Fruit fly (Drosophila melanogaster) whole organism, wandering third instar larva: ENCODE measurements around the gene Pkc98E.

ENCODE experiments used
- CG32264 ChIP-seq: fragments of 200-800 bp; sonication (Bioruptor generic); optimal IDR thresholded peaks from 2 replicates; lab custom pipeline; 2016; ENCODE audit warnings: missing biosample characterization, missing genetic modification characterization
- CrebA ChIP-seq: fragments of 200-800 bp; sonication (Bioruptor generic); optimal IDR thresholded peaks from 2 replicates; lab custom pipeline; 2016; ENCODE audit warnings: missing biosample characterization, mild to moderate bottlenecking, missing genetic modification characterization, borderline replicate concordance
- Dfd ChIP-seq: fragments of >200 bp; optimal IDR thresholded peaks from 2 replicates; lab custom pipeline; 2017; ENCODE audit warnings: missing biosample characterization, missing genetic modification characterization
- Dif ChIP-seq: fragments of 200-275, 200-300 bp; sonication (Bioruptor generic); optimal IDR thresholded peaks from 2 replicates; lab custom pipeline; 2018; ENCODE audit warnings: missing biosample characterization, missing genetic modification characterization; ENCODE audit not compliant: partially characterized antibody
- HLH106 ChIP-seq: fragments of 200-800 bp; optimal IDR thresholded peaks from 3 replicates; lab custom pipeline; 2019; ENCODE audit warnings: missing biosample characterization, mild to moderate bottlenecking, missing genetic modification characterization, moderate library complexity
- Hnf4 ChIP-seq: fragments of 200-800 bp; sonication (Bioruptor generic); optimal IDR thresholded peaks from 2 replicates; lab custom pipeline; 2016; ENCODE audit warnings: missing biosample characterization, mild to moderate bottlenecking, missing genetic modification characterization
- Hr83 ChIP-seq: fragments of 200-300 bp; sonication (Bioruptor generic); optimal IDR thresholded peaks from 2 replicates; lab custom pipeline; 2016; ENCODE audit warnings: missing biosample characterization, mild to moderate bottlenecking, missing genetic modification characterization, moderate library complexity; ENCODE audit not compliant: poor library complexity, severe bottlenecking
- Jra ChIP-seq: sonication (Bioruptor generic); optimal IDR thresholded peaks from 2 replicates; lab custom pipeline; 2016; ENCODE audit warnings: missing biosample characterization, missing genetic modification characterization
- Myc ChIP-seq: fragments of >200 bp; optimal IDR thresholded peaks from 2 replicates; lab custom pipeline; 2017
- N ChIP-seq: fragments of >200 bp; optimal IDR thresholded peaks from 2 replicates; lab custom pipeline; 2018; ENCODE audit warnings: missing biosample characterization, missing external identifiers, missing genetic modification characterization
- OdsH ChIP-seq: fragments of 200-800 bp; sonication (Bioruptor generic); optimal IDR thresholded peaks from 2 replicates; lab custom pipeline; 2016; ENCODE audit warnings: missing biosample characterization, mild to moderate bottlenecking, missing genetic modification characterization
- Rel ChIP-seq, 2 experiments: fragments of 200-800 bp; sonication (Bioruptor generic) in 1 of 2; optimal IDR thresholded peaks; 2 replicates in 1 of 2; 3 replicates in 1 of 2; lab custom pipeline; 2016 to 2019; ENCODE audit warnings: mild to moderate bottlenecking in 2 of 2, missing biosample characterization in 2 of 2, missing genetic modification characterization in 2 of 2, moderate library complexity in 1 of 2
- Sp1 ChIP-seq: fragments of 200-800 bp; sonication (Bioruptor generic); optimal IDR thresholded peaks from 3 replicates; lab custom pipeline; 2019; ENCODE audit warnings: missing biosample characterization, mild to moderate bottlenecking, missing genetic modification characterization, moderate library complexity
- Vsx2 ChIP-seq: fragments of 200-300, 225-300 bp; sonication (Bioruptor generic); optimal IDR thresholded peaks from 2 replicates; lab custom pipeline; 2018; ENCODE audit warnings: missing biosample characterization, missing genetic modification characterization; ENCODE audit not compliant: partially characterized antibody
- br ChIP-seq: fragments of 200-800 bp; sonication (Bioruptor generic); optimal IDR thresholded peaks from 2 replicates; lab custom pipeline; 2016; ENCODE audit warnings: missing biosample characterization, missing genetic modification characterization
- dl ChIP-seq, 2 experiments: fragments of 175-275, 200-275 bp in 1 of 2; fragments of 200-275 bp in 1 of 2; sonication (Bioruptor generic); optimal IDR thresholded peaks; lab custom pipeline; 2018; ENCODE audit warnings: mild to moderate bottlenecking in 2 of 2, missing biosample characterization in 2 of 2, missing genetic modification characterization in 2 of 2, moderate library complexity in 2 of 2; ENCODE audit not compliant: partially characterized antibody in 2 of 2, insufficient read depth in 1 of 2
- dmrt93B ChIP-seq: fragments of 200-800 bp; sonication (Bioruptor generic); optimal IDR thresholded peaks from 2 replicates; lab custom pipeline; 2018; ENCODE audit warnings: missing biosample characterization, mild to moderate bottlenecking, missing genetic modification characterization
- dsf ChIP-seq: sonication (Bioruptor generic); optimal IDR thresholded peaks from 2 replicates; lab custom pipeline; 2016; ENCODE audit warnings: missing biosample characterization, missing genetic modification characterization, borderline replicate concordance
- ey ChIP-seq: fragments of 200-800 bp; sonication (Bioruptor generic); optimal IDR thresholded peaks from 2 replicates; lab custom pipeline; 2016; ENCODE audit warnings: missing biosample characterization, missing genetic modification characterization
- foxo ChIP-seq, 2 experiments: fragments of 200-800 bp; sonication (Bioruptor generic); optimal IDR thresholded peaks; 2 replicates in 1 of 2; 3 replicates in 1 of 2; lab custom pipeline; 2016 to 2017; ENCODE audit warnings: missing biosample characterization in 2 of 2, missing genetic modification characterization in 2 of 2
- fru ChIP-seq: fragments of 200-800 bp; sonication (Bioruptor generic); optimal IDR thresholded peaks from 3 replicates; lab custom pipeline; 2016; ENCODE audit warnings: missing biosample characterization, mild to moderate bottlenecking, missing genetic modification characterization
- h ChIP-seq: fragments of 200-800 bp; sonication (Bioruptor generic); optimal IDR thresholded peaks from 3 replicates; lab custom pipeline; 2016; ENCODE audit warnings: missing biosample characterization, mild to moderate bottlenecking, missing genetic modification characterization
- jim ChIP-seq: fragments of 175-275, 200-325 bp; sonication (Bioruptor generic); optimal IDR thresholded peaks from 2 replicates; lab custom pipeline; 2016; ENCODE audit warnings: missing biosample characterization, mild to moderate bottlenecking, missing genetic modification characterization
- lola ChIP-seq: fragments of >200 bp; optimal IDR thresholded peaks from 2 replicates; lab custom pipeline; 2017; ENCODE audit warnings: missing biosample characterization, missing genetic modification characterization
- pan ChIP-seq: fragments of >200 bp; optimal IDR thresholded peaks from 2 replicates; lab custom pipeline; 2017
- psq ChIP-seq: fragments of 200-800 bp; sonication (Bioruptor generic); optimal IDR thresholded peaks from 3 replicates; lab custom pipeline; 2017; ENCODE audit warnings: missing biosample characterization, mild to moderate bottlenecking, missing genetic modification characterization, moderate library complexity
- rgr ChIP-seq: fragments of 200-800 bp; sonication (Bioruptor generic); optimal IDR thresholded peaks from 3 replicates; lab custom pipeline; 2016; ENCODE audit warnings: missing biosample characterization, mild to moderate bottlenecking, missing genetic modification characterization
- sage ChIP-seq: fragments of 200-800 bp; sonication (Bioruptor generic); optimal IDR thresholded peaks from 2 replicates; lab custom pipeline; 2016; ENCODE audit warnings: missing biosample characterization, mild to moderate bottlenecking, missing genetic modification characterization
- sv ChIP-seq: fragments of 200-800 bp; sonication (Bioruptor generic); optimal IDR thresholded peaks from 3 replicates; lab custom pipeline; 2016; ENCODE audit warnings: missing biosample characterization, missing genetic modification characterization
- tai ChIP-seq: sonication (Bioruptor generic); optimal IDR thresholded peaks from 2 replicates; lab custom pipeline; 2016; ENCODE audit warnings: missing biosample characterization, missing genetic modification characterization
- usp ChIP-seq: fragments of >200 bp; optimal IDR thresholded peaks from 2 replicates; lab custom pipeline; 2017; ENCODE audit warnings: missing biosample characterization, missing genetic modification characterization
- woc ChIP-seq: sonication (Bioruptor generic); optimal IDR thresholded peaks from 2 replicates; lab custom pipeline; 2016; ENCODE audit warnings: missing biosample characterization, mild to moderate bottlenecking, missing genetic modification characterization

Gene Pkc98E

DNA sequence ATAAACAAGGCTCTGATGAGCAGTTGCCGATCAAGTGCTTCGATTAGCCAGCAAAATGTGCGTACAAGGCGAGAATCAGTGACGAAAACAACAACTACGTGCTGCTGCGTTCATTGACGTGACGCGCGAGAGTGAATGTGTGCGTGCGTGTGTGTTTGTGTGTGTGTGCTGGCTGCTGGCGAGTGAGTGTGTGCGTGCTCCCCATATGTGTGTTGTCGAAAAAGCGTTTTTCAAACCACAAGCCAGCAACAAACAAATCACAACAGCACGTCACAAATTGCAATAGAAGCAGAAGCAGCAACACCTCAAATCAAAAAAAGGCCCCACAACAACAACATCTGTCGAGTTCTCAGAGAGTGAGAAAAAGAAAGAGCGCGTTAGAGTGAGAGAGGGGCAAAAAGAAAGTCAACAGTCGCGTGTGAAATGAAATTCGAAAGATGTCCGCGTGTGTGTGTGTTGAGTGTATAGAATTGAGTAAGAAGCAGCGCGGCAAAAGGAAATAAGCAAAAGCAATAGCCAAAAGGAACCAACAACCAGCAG, 25.0 kb downstream of the Pkc98E start:
- TF ChIP-seq dsf (GFP tag; lab: Kevin White, UChicago) (no peak), Vsx2 (GFP tag; lab: Kevin White, UChicago) (no peak), Jra (GFP tag; lab: Kevin White, UChicago) (no peak), N (peak; percentile 47), psq (peak; percentile 45), tai (GFP tag; lab: Kevin White, UChicago) (no peak), br (GFP tag; lab: Kevin White, UChicago) (no peak), dl (GFP tag; optimal IDR thresholded peaks at IDR 0.05; lab: Kevin White, UChicago; ENCODE audit: insufficient read depth in 1 of 2, partially characterized antibody in 2 of 2) (peak in 1 of 2 experiments; percentile 50), woc (GFP tag; lab: Kevin White, UChicago) (no peak), Dif (GFP tag; lab: Kevin White, UChicago) (peak; percentile 71), CG32264 (no peak), CrebA (GFP tag; lab: Kevin White, UChicago) (no peak), usp (GFP tag; lab: Kevin White, UChicago) (no peak), HLH106 (tag; lab: Kevin White, UChicago) (no peak)

dm6 chr3R:29064682-29065100, 25.7 kb downstream of the Pkc98E start:
- no peak for TF ChIP-seq dsf (GFP tag; lab: Kevin White, UChicago)
- TF ChIP-seq Hr83 (GFP tag; lab: Kevin White, UChicago): no peak
- TF ChIP-seq dl (GFP tag; optimal IDR thresholded peaks at IDR 0.05; lab: Kevin White, UChicago; ENCODE audit: insufficient read depth in 1 of 2, partially characterized antibody in 2 of 2): peak in 1 of 2 experiments; percentile 84
- TF ChIP-seq jim (GFP tag; lab: Kevin White, UChicago): no peak
- peak in 1 of 2 experiments; percentile 37 for TF ChIP-seq foxo (GFP tag; optimal IDR thresholded peaks at IDR 0.05; lab: Kevin White, UChicago)
- TF ChIP-seq Hnf4 (GFP tag; lab: Kevin White, UChicago): peak; percentile 18
- no peak for TF ChIP-seq psq
- TF ChIP-seq h (GFP tag; lab: Kevin White, UChicago): peak; percentile 32
- peak; percentile 57 for TF ChIP-seq br (GFP tag; lab: Kevin White, UChicago)
- no peak for TF ChIP-seq sage
- no peak for TF ChIP-seq tai (GFP tag; lab: Kevin White, UChicago)
- no peak for TF ChIP-seq dmrt93B
- TF ChIP-seq ey (GFP tag; lab: Kevin White, UChicago): peak; percentile 5
- peak; percentile 54 for TF ChIP-seq fru (GFP tag; lab: Kevin White, UChicago)
- TF ChIP-seq rgr (GFP tag; lab: Kevin White, UChicago): peak; percentile 34
- TF ChIP-seq Dif (GFP tag; lab: Kevin White, UChicago): peak; percentile 64
- peak; percentile 10 for TF ChIP-seq OdsH (GFP tag; lab: Kevin White, UChicago)
- TF ChIP-seq, all 38 proteins: peak for 10

DNA sequence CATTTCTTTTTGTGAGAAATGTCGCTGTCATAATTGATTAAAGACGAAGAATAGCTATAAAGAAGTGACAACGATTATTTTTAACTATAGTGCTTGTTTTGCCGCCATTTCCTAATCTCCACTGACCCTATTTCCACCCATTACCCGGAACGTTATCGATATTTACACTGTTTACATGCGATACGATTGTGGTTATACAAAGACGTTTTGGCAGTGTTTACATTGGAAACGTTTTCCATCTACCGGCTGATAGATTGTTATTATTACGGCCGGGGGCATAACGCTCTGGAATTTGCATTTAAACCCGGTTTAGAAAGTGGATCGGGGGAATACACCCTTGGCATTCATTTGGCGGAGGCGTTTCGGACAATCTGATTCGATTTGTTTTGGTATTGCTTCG, 27.3 kb downstream of the Pkc98E start:
- TF ChIP-seq Rel (GFP tag; optimal IDR thresholded peaks at IDR 0.05; lab: Kevin White, UChicago): no peak
- TF ChIP-seq Rel (tag; optimal IDR thresholded peaks at IDR 0.05; lab: Kevin White, UChicago): no peak
- TF ChIP-seq Jra (GFP tag; lab: Kevin White, UChicago): no peak
- TF ChIP-seq br (GFP tag; lab: Kevin White, UChicago): no peak
- TF ChIP-seq Dfd: no peak
- no peak for TF ChIP-seq dl (GFP tag; optimal IDR thresholded peaks at IDR 0.05; lab: Kevin White, UChicago; ENCODE audit: insufficient read depth in 1 of 2, partially characterized antibody in 2 of 2)
- TF ChIP-seq h (GFP tag; lab: Kevin White, UChicago): no peak

DNA sequence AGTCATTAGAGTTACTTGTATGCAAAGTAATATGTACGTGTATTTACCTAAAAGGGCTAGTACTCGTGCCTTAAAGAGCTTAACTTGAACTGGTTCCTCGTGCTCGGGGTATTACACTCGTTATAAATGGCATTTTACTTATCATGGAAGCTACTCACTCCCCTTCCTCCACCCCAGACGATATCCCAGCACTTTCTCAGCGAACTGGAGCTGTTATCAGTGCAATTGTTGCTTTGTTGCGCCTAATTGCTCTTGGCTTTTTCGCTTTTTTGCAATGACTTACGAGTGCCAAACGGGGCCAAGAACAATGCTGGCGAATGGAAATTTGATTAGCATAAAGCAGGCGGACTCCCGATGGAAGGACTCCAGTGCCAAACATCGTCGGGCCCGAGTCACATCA, 28.1 kb downstream of the Pkc98E start:
- TF ChIP-seq Jra (GFP tag; lab: Kevin White, UChicago): no peak
- TF ChIP-seq Sp1 (GFP tag; lab: Kevin White, UChicago): peak; percentile 9
- no peak for TF ChIP-seq N
- no peak for TF ChIP-seq Dif (GFP tag; lab: Kevin White, UChicago)
- TF ChIP-seq dmrt93B: no peak
- TF ChIP-seq dl (GFP tag; optimal IDR thresholded peaks at IDR 0.05; lab: Kevin White, UChicago; ENCODE audit: insufficient read depth in 1 of 2, partially characterized antibody in 2 of 2): no peak
- TF ChIP-seq sv (GFP tag; lab: Kevin White, UChicago): no peak
- no peak for TF ChIP-seq CG32264
- no peak for TF ChIP-seq lola
- TF ChIP-seq Rel (GFP tag; optimal IDR thresholded peaks at IDR 0.05; lab: Kevin White, UChicago): no peak
- peak; percentile 29 for TF ChIP-seq Rel (tag; optimal IDR thresholded peaks at IDR 0.05; lab: Kevin White, UChicago)
- TF ChIP-seq Vsx2 (GFP tag; lab: Kevin White, UChicago): no peak
- no peak for TF ChIP-seq Myc (lab: Kevin White, UChicago)
- no peak for TF ChIP-seq pan (lab: Kevin White, UChicago)
- peak; percentile 34 for TF ChIP-seq h (GFP tag; lab: Kevin White, UChicago)
- no peak for TF ChIP-seq Hr83 (GFP tag; lab: Kevin White, UChicago)
- TF ChIP-seq fru (GFP tag; lab: Kevin White, UChicago): peak; percentile 28
